Worm (Caenorhabditis elegans): Measurements from ENCODE around the gene C11G10.1.

The C11G10.1 gene

DNA sequence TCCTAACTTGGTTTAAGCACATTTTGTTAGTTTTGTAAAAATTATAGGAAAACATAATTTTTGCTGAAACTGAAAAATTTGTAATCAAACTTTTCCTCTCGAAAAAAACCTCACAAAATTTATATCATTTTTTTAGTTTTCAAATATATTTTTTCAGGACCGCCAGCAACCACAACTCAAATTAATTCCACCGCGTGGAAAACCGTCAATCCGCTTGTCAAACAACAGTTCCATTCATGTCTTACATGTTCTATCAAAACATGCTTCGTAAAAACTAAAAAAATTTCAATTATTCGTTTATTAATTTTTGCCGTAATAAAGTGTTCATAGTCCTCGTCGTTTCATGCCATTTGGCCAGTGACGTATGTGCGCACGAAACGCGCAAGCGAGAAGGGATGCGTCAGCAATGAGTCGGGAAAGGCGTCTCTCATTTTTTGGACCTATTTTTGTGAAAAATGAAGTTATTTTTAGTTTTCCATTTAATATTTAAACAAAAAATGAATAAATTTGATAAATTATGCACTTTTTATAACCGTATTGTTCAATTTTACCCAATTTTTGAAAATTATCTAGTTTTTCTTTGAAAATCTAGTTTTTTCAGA lies 14.9 kb upstream of the C11G10.1 start, which contains the start of gene ucr-2.2 (continued):
- TF ChIP-seq zag-1 (tag; optimal IDR thresholded peaks at IDR 0.05) (no peak), zip-2 (tag; optimal IDR thresholded peaks at IDR 0.05) (peak; percentile 68), ceh-20 (GFP tag; IDR thresholded peaks at IDR 0.05) (peak; percentile 65), pqm-1 (tag; optimal IDR thresholded peaks at IDR 0.05) (peak; percentile 45), fkh-10 (GFP tag; optimal IDR thresholded peaks at IDR 0.05) (peak; percentile 35), T26A8.4 (GFP tag; IDR thresholded peaks at IDR 0.05) (peak; percentile 43; the same call in 1 of the 2 replicates), dmd-6 (GFP tag; IDR thresholded peaks at IDR 0.05) (peak; percentile 77), daf-16 (GFP tag; optimal IDR thresholded peaks at IDR 0.05) (no peak), daf-16 (tag; optimal IDR thresholded peaks at IDR 0.05) (peak; percentile 75), nhr-11 (tag; optimal IDR thresholded peaks at IDR 0.05) (peak; percentile 56), spr-1 (tag; optimal IDR thresholded peaks at IDR 0.05) (peak; percentile 72), mdl-1 (tag; optimal IDR thresholded peaks at IDR 0.05) (peak in 1 of 2 experiments; percentile 41), Y5F2A.4 (GFP tag; optimal IDR thresholded peaks at IDR 0.05) (no peak), mxl-3 (GFP tag; optimal IDR thresholded peaks at IDR 0.05) (peak; percentile 74), arid-1 (GFP tag; conservative IDR thresholded peaks at IDR 0.05) (peak; percentile 38; the same call in 1 of the 2 replicates), ceh-32 (tag; optimal IDR thresholded peaks at IDR 0.05; ENCODE audit: poor library complexity) (no peak), Y48G9A.11 (GFP tag; IDR thresholded peaks at IDR 0.05) (no peak), mep-1 (tag; optimal IDR thresholded peaks at IDR 0.05) (peak; percentile 95), madf-9 (GFP tag; conservative IDR thresholded peaks at IDR 0.05) (no peak), zfp-2 (tag; optimal IDR thresholded peaks at IDR 0.05) (peak; percentile 12), egl-27 (tag; optimal IDR thresholded peaks at IDR 0.05) (no peak), lin-1 (GFP tag; IDR thresholded peaks at IDR 0.05) (0 out of 2 replicates have a peak, but pooled peaks have one; percentile 49), ztf-7 (tag; optimal IDR thresholded peaks at IDR 0.05) (peak; percentile 87), set-16 (GFP tag; IDR thresholded peaks at IDR 0.05) (no peak), saeg-2 (GFP tag; IDR thresholded peaks at IDR 0.05) (peak; percentile 28; the same call in 1 of the 2 replicates), dve-1 (tag; optimal IDR thresholded peaks at IDR 0.05; ENCODE audit: insufficient read depth) (peak; percentile 94), zip-11 (GFP tag; IDR thresholded peaks at IDR 0.05) (no peak), tra-1 (GFP tag; IDR thresholded peaks at IDR 0.05) (peak; percentile 62; the same call in 1 of the 2 replicates), snpc-4 (tag; optimal IDR thresholded peaks at IDR 0.05) (peak; percentile 54), madf-5 (GFP tag; IDR thresholded peaks at IDR 0.05) (no peak)

DNA sequence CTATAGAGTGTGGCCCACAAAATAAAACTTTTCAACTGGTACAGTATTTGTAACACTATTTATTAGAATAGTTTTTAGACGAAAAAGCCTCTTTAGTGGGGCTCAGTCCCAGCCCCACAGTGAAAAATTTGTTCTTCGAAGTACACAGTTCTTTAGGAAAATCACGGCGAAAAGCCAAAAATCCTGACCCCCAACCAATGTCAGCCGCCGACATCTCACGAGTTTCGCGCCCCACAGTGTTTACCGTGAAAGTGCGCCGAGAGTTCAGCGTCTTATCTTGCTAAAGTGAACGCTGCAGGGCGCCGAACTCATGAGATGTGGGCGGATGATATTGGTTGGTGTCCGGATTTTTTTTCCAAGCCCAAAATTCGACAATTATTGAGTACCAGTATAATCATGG lies 12.4 kb upstream of the C11G10.1 start:
- TF ChIP-seq dve-1 (tag; optimal IDR thresholded peaks at IDR 0.05; ENCODE audit: insufficient read depth) (peak; percentile 4), nhr-10 (tag; optimal IDR thresholded peaks at IDR 0.05) (no peak), lim-7 (GFP tag; IDR thresholded peaks at IDR 0.05) (no peak), zip-11 (GFP tag; IDR thresholded peaks at IDR 0.05) (no peak), snpc-1.2 (GFP tag; IDR thresholded peaks at IDR 0.05) (no peak), nhr-111 (GFP tag; optimal IDR thresholded peaks at IDR 0.05) (no peak), T26A8.4 (GFP tag; IDR thresholded peaks at IDR 0.05) (0 out of 2 replicates have a peak, but pooled peaks have one; percentile 19), hlh-30 (tag; optimal IDR thresholded peaks at IDR 0.05; ENCODE audit: insufficient read depth) (no peak), hif-1 (tag; optimal IDR thresholded peaks at IDR 0.05) (no peak), Y5F2A.4 (GFP tag; optimal IDR thresholded peaks at IDR 0.05) (no peak), daf-8 (GFP tag; IDR thresholded peaks at IDR 0.05) (no peak), daf-16 (GFP tag; optimal IDR thresholded peaks at IDR 0.05) (no peak), daf-16 (tag; optimal IDR thresholded peaks at IDR 0.05) (peak; percentile 37), lin-13 (GFP tag; optimal IDR thresholded peaks at IDR 0.05) (no peak), ceh-82 (tag; optimal IDR thresholded peaks at IDR 0.05) (no peak), daf-12 (tag; optimal IDR thresholded peaks at IDR 0.05) (no peak), attf-4 (tag; optimal IDR thresholded peaks at IDR 0.05) (no peak), lir-3 (tag; optimal IDR thresholded peaks at IDR 0.05) (no peak), spr-3 (GFP tag; optimal IDR thresholded peaks at IDR 0.05) (no peak), unc-62 (GFP tag; optimal IDR thresholded peaks at IDR 0.05 in 1 of 2) (no peak), unc-62 (tag; optimal IDR thresholded peaks at IDR 0.05) (no peak), rbr-2 (tag; optimal IDR thresholded peaks at IDR 0.05) (no peak), ceh-28 (tag; optimal IDR thresholded peaks at IDR 0.05) (no peak), lin-29 (GFP tag; IDR thresholded peaks at IDR 0.05) (no peak), dmd-6 (GFP tag; IDR thresholded peaks at IDR 0.05) (no peak), F37D6.2 (tag; optimal IDR thresholded peaks at IDR 0.05) (no peak), daf-19 (GFP tag; conservative IDR thresholded peaks at IDR 0.05) (no peak), snpc-4 (tag; optimal IDR thresholded peaks at IDR 0.05) (peak; percentile 69)
